Worm (Caenorhabditis elegans): ENCODE measurements around the gene C32D5.11.

ce11 chrII:6348360-6348759, 6.9 kb downstream of the C32D5.11 start:
- 0 out of 2 replicates have a peak, but pooled peaks have one; percentile 11 for TF ChIP-seq tab-1 (GFP tag; IDR thresholded peaks at IDR 0.05)
- no peak for TF ChIP-seq klf-2 (GFP tag; conservative IDR thresholded peaks at IDR 0.05)
- TF ChIP-seq ztf-23 (GFP tag; IDR thresholded peaks at IDR 0.05), result no peak; the same call in 1 of the 2 replicates
- peak; percentile 68 for TF ChIP-seq cog-1 (tag; optimal IDR thresholded peaks at IDR 0.05)
- TF ChIP-seq med-1 (GFP tag; optimal IDR thresholded peaks at IDR 0.05; ENCODE audit: insufficient read depth), result no peak
- 0 out of 2 replicates have a peak, but pooled peaks have one; percentile 51 for TF ChIP-seq flt-1 (GFP tag; IDR thresholded peaks at IDR 0.05)
- TF ChIP-seq T22C8.4 (GFP tag; IDR thresholded peaks at IDR 0.05), result no peak
- TF ChIP-seq ref-1 (GFP tag; conservative IDR thresholded peaks at IDR 0.05), result no peak
- TF ChIP-seq ztf-29 (GFP tag; IDR thresholded peaks at IDR 0.05), result no peak

All from whole organism, midembryonic.